Worm (Caenorhabditis elegans) whole organism, late embryonic: ENCODE data around the gene melo-1.
A peak's percentile ranks its signal among the peaks of the same experiment; 100 is the strongest.

Source experiments
- C08G9.2 ChIP-seq: sonication (generic microtip); optimal IDR thresholded peaks from 2 replicates; lab custom pipeline; 2016; ENCODE audit warnings: mild to moderate bottlenecking, missing genetic modification characterization, moderate library complexity, missing compliant biosample characterization
- C38D4.7 ChIP-seq: fragments of 200-800 bp; sonication (Bioruptor generic); optimal IDR thresholded peaks from 2 replicates; lab custom pipeline; 2018; ENCODE audit warnings: mild to moderate bottlenecking, missing genetic modification characterization, moderate library complexity, missing compliant biosample characterization
- F13H6.1 ChIP-seq: sonication (generic microtip); optimal IDR thresholded peaks from 2 replicates; lab custom pipeline; 2016; ENCODE audit warnings: missing genetic modification characterization, missing compliant biosample characterization
- K02D7.2 ChIP-seq: sonication (generic microtip); optimal IDR thresholded peaks from 2 replicates; lab custom pipeline; 2017; ENCODE audit warnings: mild to moderate bottlenecking, missing genetic modification characterization, missing compliant biosample characterization
- K09A11.1 ChIP-seq: sonication (generic microtip); optimal IDR thresholded peaks from 2 replicates; lab custom pipeline; 2017; ENCODE audit warnings: antibody characterized with exemption, mild to moderate bottlenecking, missing genetic modification characterization, missing compliant biosample characterization; ENCODE audit not compliant: insufficient read depth
- T23F11.4 ChIP-seq: fragments of 200-800 bp; sonication (Bioruptor generic); optimal IDR thresholded peaks from 2 replicates; lab custom pipeline; 2018; ENCODE audit warnings: mild to moderate bottlenecking, missing genetic modification characterization, missing compliant biosample characterization
- Y22D7AL.16 ChIP-seq: sonication (generic microtip); optimal IDR thresholded peaks from 2 replicates; lab custom pipeline; 2016; ENCODE audit warnings: missing genetic modification characterization, missing compliant biosample characterization
- ahr-1 ChIP-seq: sonication (generic microtip); optimal IDR thresholded peaks from 2 replicates; lab custom pipeline; 2016; ENCODE audit warnings: missing genetic modification characterization, missing compliant biosample characterization
- ceh-14 ChIP-seq: sonication (generic microtip); optimal IDR thresholded peaks from 2 replicates; lab custom pipeline; 2016; ENCODE audit warnings: missing genotype, missing genetic modification characterization, missing compliant biosample characterization
- ceh-19 ChIP-seq: fragments of 200-800 bp; sonication (Bioruptor generic); optimal IDR thresholded peaks from 2 replicates; lab custom pipeline; 2018; ENCODE audit warnings: mild to moderate bottlenecking, missing genetic modification characterization, missing compliant biosample characterization
- ceh-22 ChIP-seq: sonication (generic microtip); optimal IDR thresholded peaks from 2 replicates; lab custom pipeline; 2017; ENCODE audit warnings: missing biosample characterization, missing genetic modification characterization
- ceh-24 ChIP-seq: sonication (generic microtip); optimal IDR thresholded peaks from 2 replicates; lab custom pipeline; 2016; ENCODE audit warnings: mild to moderate bottlenecking, missing genetic modification characterization, missing compliant biosample characterization
- ceh-30 ChIP-seq: fragments of 150-350 bp; optimal IDR thresholded peaks from 2 replicates; lab custom pipeline; 2014; ENCODE audit warnings: missing biosample characterization, missing genetic modification characterization
- ceh-31 ChIP-seq: sonication (generic microtip); optimal IDR thresholded peaks from 2 replicates; lab custom pipeline; 2016; ENCODE audit warnings: missing genetic modification characterization, missing compliant biosample characterization
- ceh-45 ChIP-seq: fragments of 200-800 bp; sonication (Bioruptor generic); IDR thresholded peaks from 2 replicates; pipeline ENCODE4 v1.3.6; 2022; ENCODE audit warnings: missing genetic modification reagents, missing genetic modification characterization, missing compliant biosample characterization
- ceh-48 ChIP-seq: sonication (generic microtip); optimal IDR thresholded peaks from 2 replicates; lab custom pipeline; 2016; ENCODE audit warnings: missing genetic modification characterization, inconsistent platforms, missing compliant biosample characterization
- ceh-9 ChIP-seq: sonication (generic microtip); optimal IDR thresholded peaks from 2 replicates; lab custom pipeline; 2016; ENCODE audit warnings: mild to moderate bottlenecking, missing genetic modification characterization, inconsistent platforms, missing compliant biosample characterization
- dve-1 ChIP-seq: sonication (generic microtip); optimal IDR thresholded peaks from 2 replicates; lab custom pipeline; 2017; ENCODE audit warnings: antibody characterized with exemption, mild to moderate bottlenecking, missing genetic modification characterization, missing compliant biosample characterization
- elt-2 ChIP-seq: sonication (generic microtip); optimal IDR thresholded peaks from 2 replicates; lab custom pipeline; 2016; ENCODE audit warnings: missing genetic modification reagents, missing genetic modification characterization, missing compliant biosample characterization
- elt-4 ChIP-seq: sonication (generic microtip); optimal IDR thresholded peaks from 2 replicates; lab custom pipeline; 2016; ENCODE audit warnings: missing genetic modification characterization, missing compliant biosample characterization
- eyg-1 ChIP-seq: sonication (generic microtip); optimal IDR thresholded peaks from 2 replicates; lab custom pipeline; 2016; ENCODE audit warnings: missing genotype, missing genetic modification characterization, missing compliant biosample characterization
- fax-1 ChIP-seq: sonication (generic microtip); optimal IDR thresholded peaks from 2 replicates; lab custom pipeline; 2016; ENCODE audit warnings: missing genotype, missing genetic modification characterization, missing compliant biosample characterization
- fkh-6 ChIP-seq: sonication (generic microtip); optimal IDR thresholded peaks from 2 replicates; lab custom pipeline; 2016; ENCODE audit warnings: missing genetic modification characterization, missing compliant biosample characterization
- gmeb-2 ChIP-seq: sonication (generic microtip); optimal IDR thresholded peaks from 2 replicates; lab custom pipeline; 2016; ENCODE audit warnings: missing genetic modification characterization, inconsistent platforms, missing compliant biosample characterization
- hlh-30 ChIP-seq: sonication (generic microtip); optimal IDR thresholded peaks from 2 replicates; lab custom pipeline; 2017; ENCODE audit warnings: antibody characterized with exemption, missing genetic modification characterization, missing compliant biosample characterization; ENCODE audit not compliant: insufficient read depth
- hlh-6 ChIP-seq: sonication (generic microtip); optimal IDR thresholded peaks from 2 replicates; lab custom pipeline; 2016; ENCODE audit warnings: missing genotype, missing genetic modification characterization, missing compliant biosample characterization
- hlh-8 ChIP-seq: sonication (generic microtip); optimal IDR thresholded peaks from 2 replicates; lab custom pipeline; 2016; ENCODE audit warnings: missing genotype, missing genetic modification characterization, missing compliant biosample characterization
- lim-6 ChIP-seq: sonication (generic microtip); optimal IDR thresholded peaks from 2 replicates; lab custom pipeline; 2016; ENCODE audit warnings: missing genetic modification characterization, missing compliant biosample characterization
- lin-11 ChIP-seq: fragments of 200-800 bp; sonication (Bioruptor generic); optimal IDR thresholded peaks from 2 replicates; lab custom pipeline; 2018; ENCODE audit warnings: mild to moderate bottlenecking, missing genetic modification characterization, missing compliant biosample characterization
- madf-2 ChIP-seq: sonication (generic microtip); optimal IDR thresholded peaks from 2 replicates; lab custom pipeline; 2017; ENCODE audit warnings: missing genetic modification characterization, missing compliant biosample characterization
- mec-3 ChIP-seq: sonication (generic microtip); optimal IDR thresholded peaks from 2 replicates; lab custom pipeline; 2016; ENCODE audit warnings: borderline replicate concordance, missing genetic modification characterization, missing compliant biosample characterization
- nfya-1 ChIP-seq: sonication (generic microtip); optimal IDR thresholded peaks from 2 replicates; lab custom pipeline; 2017; ENCODE audit warnings: missing genetic modification characterization, mild to moderate bottlenecking, missing compliant biosample characterization, antibody characterized with exemption, moderate library complexity
- nhr-232 ChIP-seq: sonication (generic microtip); optimal IDR thresholded peaks from 2 replicates; lab custom pipeline; 2016; ENCODE audit warnings: missing genetic modification characterization, missing compliant biosample characterization
- pag-3 ChIP-seq: sonication (generic microtip); optimal IDR thresholded peaks from 2 replicates; lab custom pipeline; 2016; ENCODE audit warnings: missing compliant biosample characterization, missing genetic modification characterization, borderline replicate concordance
- pat-9 ChIP-seq: fragments of 200-800 bp; sonication (Bioruptor generic); optimal IDR thresholded peaks from 2 replicates; lab custom pipeline; 2018; ENCODE audit warnings: mild to moderate bottlenecking, missing genetic modification characterization, moderate library complexity, missing compliant biosample characterization
- pha-2 ChIP-seq: sonication (generic microtip); optimal IDR thresholded peaks from 2 replicates; lab custom pipeline; 2017; ENCODE audit warnings: mild to moderate bottlenecking, missing genetic modification characterization, missing compliant biosample characterization
- pha-4 ChIP-seq: fragments of 150-350 bp; optimal IDR thresholded peaks from 2 replicates; lab custom pipeline; 2018; ENCODE audit warnings: missing biosample characterization, missing genetic modification reagents, missing genetic modification characterization
- ref-2 ChIP-seq: sonication (generic microtip); optimal IDR thresholded peaks from 2 replicates; lab custom pipeline; 2016; ENCODE audit warnings: missing genetic modification characterization, missing compliant biosample characterization
- rnt-1 ChIP-seq: sonication (generic microtip); optimal IDR thresholded peaks from 2 replicates; lab custom pipeline; 2016; ENCODE audit warnings: missing genetic modification characterization, missing compliant biosample characterization
- sdc-2 ChIP-seq: sonication (generic microtip); optimal IDR thresholded peaks from 2 replicates; lab custom pipeline; 2016; ENCODE audit warnings: missing genotype, missing genetic modification characterization, missing compliant biosample characterization
- sox-2 ChIP-seq: fragments of 200-800 bp; sonication (Bioruptor generic); IDR thresholded peaks from 2 replicates; pipeline ENCODE4 v1.3.6; 2022; ENCODE audit warnings: missing genetic modification reagents, missing genetic modification characterization, missing compliant biosample characterization
- syd-9 ChIP-seq: sonication (generic microtip); optimal IDR thresholded peaks from 2 replicates; lab custom pipeline; 2016; ENCODE audit warnings: mild to moderate bottlenecking, missing genetic modification characterization, moderate library complexity, missing compliant biosample characterization
- tbx-2 ChIP-seq: sonication (generic microtip); optimal IDR thresholded peaks from 2 replicates; lab custom pipeline; 2016; ENCODE audit warnings: missing genetic modification characterization, missing compliant biosample characterization
- tbx-7 ChIP-seq: sonication (generic microtip); optimal IDR thresholded peaks from 2 replicates; lab custom pipeline; 2016; ENCODE audit warnings: missing genotype, missing genetic modification characterization, missing compliant biosample characterization
- ttx-3 ChIP-seq: sonication (generic microtip); optimal IDR thresholded peaks from 2 replicates; lab custom pipeline; 2016; ENCODE audit warnings: missing genetic modification reagents, missing genetic modification characterization, missing compliant biosample characterization
- unc-42 ChIP-seq: sonication (generic microtip); optimal IDR thresholded peaks from 2 replicates; lab custom pipeline; 2016; ENCODE audit warnings: missing genotype, missing genetic modification characterization, missing compliant biosample characterization
- unc-86 ChIP-seq: sonication (generic microtip); optimal IDR thresholded peaks from 2 replicates; lab custom pipeline; 2016; ENCODE audit warnings: missing genetic modification characterization, missing compliant biosample characterization
- zip-5 ChIP-seq: sonication (generic microtip); optimal IDR thresholded peaks from 2 replicates; lab custom pipeline; 2016; ENCODE audit warnings: missing genetic modification characterization, missing compliant biosample characterization

The melo-1 gene

DNA sequence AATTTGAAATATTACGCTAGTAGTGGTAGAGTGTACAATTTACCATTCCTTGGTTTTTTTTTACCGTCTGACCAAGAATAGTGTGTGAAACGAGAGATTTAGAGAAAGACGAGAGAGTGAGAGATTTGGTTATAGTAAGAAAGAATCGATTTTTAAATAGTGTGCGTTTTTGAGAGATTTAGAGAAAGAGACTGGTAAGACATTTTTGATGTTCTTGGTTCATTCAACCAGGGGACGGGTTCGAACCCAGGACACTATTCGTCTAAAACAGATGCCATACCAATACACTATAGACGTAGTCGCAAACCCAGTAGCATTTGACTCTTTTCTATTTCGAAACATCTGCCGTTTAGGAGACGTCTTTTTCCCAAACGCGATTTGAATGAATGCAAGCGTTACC, 51.3 kb downstream of the melo-1 start (continued):
- TF ChIP-seq unc-86: peak; percentile 69
- no peak for TF ChIP-seq tbx-7 (tag; lab: Kevin White, UChicago)
- peak; percentile 22 for TF ChIP-seq K09A11.1 (tag; lab: Kevin White, UChicago)
- TF ChIP-seq tbx-2 (tag; lab: Kevin White, UChicago): peak; percentile 76
- TF ChIP-seq pat-9 (tag; lab: Kevin White, UChicago): peak; percentile 79
- TF ChIP-seq ceh-9 (tag; lab: Kevin White, UChicago): no peak
- TF ChIP-seq hlh-6 (tag; lab: Kevin White, UChicago): no peak
- peak; percentile 49 for TF ChIP-seq fax-1
- TF ChIP-seq nfya-1 (tag; lab: Kevin White, UChicago): peak; percentile 34
- no peak for TF ChIP-seq pag-3
- peak; percentile 75 for TF ChIP-seq ceh-45 (GFP tag; lab: Robert Waterston, UW)
- peak; percentile 70 for TF ChIP-seq elt-2 (tag; lab: Kevin White, UChicago)
- TF ChIP-seq nhr-232: peak; percentile 61
- peak; percentile 29 for TF ChIP-seq ahr-1
- TF ChIP-seq C08G9.2: peak; percentile 56
- TF ChIP-seq mec-3: no peak
- TF ChIP-seq eyg-1 (tag; lab: Kevin White, UChicago): no peak
- peak; percentile 43 for TF ChIP-seq dve-1 (tag; lab: Kevin White, UChicago)
- peak; percentile 41 for TF ChIP-seq sdc-2 (tag; lab: Kevin White, UChicago)
- TF ChIP-seq ceh-31 (tag; lab: Kevin White, UChicago): peak; percentile 62
- peak; percentile 82 for TF ChIP-seq ceh-48 (tag; lab: Kevin White, UChicago)
- TF ChIP-seq rnt-1 (tag; lab: Kevin White, UChicago): peak; percentile 60
- TF ChIP-seq sox-2 (GFP tag; lab: Robert Waterston, UW): 0 out of 2 replicates have a peak, but pooled peaks have one; percentile 55
- TF ChIP-seq ceh-24 (tag; lab: Kevin White, UChicago): no peak
- TF ChIP-seq ttx-3 (tag; lab: Kevin White, UChicago): peak; percentile 56
- TF ChIP-seq ceh-14 (tag; lab: Kevin White, UChicago): peak; percentile 67
- TF ChIP-seq K02D7.2 (tag; lab: Kevin White, UChicago): peak; percentile 41
- TF ChIP-seq ceh-30 (tag; lab: Kevin White, UChicago): no peak
- peak; percentile 78 for TF ChIP-seq Y22D7AL.16 (tag; lab: Kevin White, UChicago)
- peak; percentile 68 for TF ChIP-seq T23F11.4 (GFP tag; lab: Kevin White, UChicago)
- peak; percentile 14 for TF ChIP-seq hlh-30 (tag; lab: Kevin White, UChicago)
- TF ChIP-seq pha-2: peak; percentile 13
- peak; percentile 78 for TF ChIP-seq ceh-19 (GFP tag; lab: Kevin White, UChicago)
- TF ChIP-seq unc-42 (tag; lab: Kevin White, UChicago): no peak
- TF ChIP-seq zip-5 (tag; lab: Kevin White, UChicago): peak; percentile 40
- peak; percentile 79 for TF ChIP-seq gmeb-2 (tag; lab: Kevin White, UChicago)
- TF ChIP-seq F13H6.1 (tag; lab: Kevin White, UChicago): peak; percentile 46
- peak; percentile 65 for TF ChIP-seq hlh-8 (tag; lab: Kevin White, UChicago)
- peak; percentile 70 for TF ChIP-seq C38D4.7 (GFP tag; lab: Kevin White, UChicago)
- peak; percentile 30 for TF ChIP-seq madf-2 (tag; lab: Kevin White, UChicago)
- TF ChIP-seq fkh-6 (tag; lab: Kevin White, UChicago): peak; percentile 50
- no peak for TF ChIP-seq elt-4 (tag; lab: Kevin White, UChicago)
- TF ChIP-seq ceh-22 (tag; lab: Kevin White, UChicago): no peak
- peak; percentile 67 for TF ChIP-seq ref-2
- no peak for TF ChIP-seq pha-4
- no peak for TF ChIP-seq lim-6 (tag; lab: Kevin White, UChicago)
- TF ChIP-seq lin-11 (tag; lab: Kevin White, UChicago): peak; percentile 71
- TF ChIP-seq syd-9 (tag; lab: Kevin White, UChicago): peak; percentile 52
- TF ChIP-seq, all 69 proteins: peak for 47
